Worm (Caenorhabditis elegans) whole organism, young adult: ENCODE measurements around the gene eak-7.
A peak's percentile ranks its signal among the peaks of the same experiment; 100 is the strongest.

Experiments
- B0261.1 ChIP-seq: sonication (generic microtip); optimal IDR thresholded peaks from 2 replicates; lab custom pipeline; 2016; ENCODE audit warnings: mild to moderate bottlenecking, missing genetic modification characterization, moderate library complexity, missing compliant biosample characterization
- B0336.3 ChIP-seq: fragments of 200-800 bp; sonication (Bioruptor generic); IDR thresholded peaks from 2 replicates; pipeline ENCODE4 v1.3.6; 2022; ENCODE audit warnings: missing genetic modification characterization, missing compliant biosample characterization
- C17E4.6 ChIP-seq: fragments of 200-800 bp; sonication (Bioruptor generic); IDR thresholded peaks from 2 replicates; pipeline ENCODE4 v1.3.6; 2022; ENCODE audit warnings: missing genetic modification reagents, missing genetic modification characterization, missing compliant biosample characterization
- F22D6.2 ChIP-seq: sonication (generic microtip); optimal IDR thresholded peaks from 2 replicates; lab custom pipeline; 2016; ENCODE audit warnings: mild to moderate bottlenecking, missing genetic modification characterization, missing compliant biosample characterization
- F39B2.1 ChIP-seq: fragments of 200-800 bp; sonication (Bioruptor generic); IDR thresholded peaks from 2 replicates; pipeline ENCODE4 v1.3.6; 2022; ENCODE audit warnings: missing genetic modification reagents, missing genetic modification characterization, missing compliant biosample characterization
- F49E8.2 ChIP-seq: sonication (generic microtip); optimal IDR thresholded peaks from 3 replicates; lab custom pipeline; 2017; ENCODE audit warnings: missing genetic modification characterization, mild to moderate bottlenecking, missing compliant biosample characterization, antibody characterized with exemption, moderate library complexity; ENCODE audit not compliant: insufficient read depth
- F52B5.7 ChIP-seq: sonication (generic microtip); optimal IDR thresholded peaks from 2 replicates; lab custom pipeline; 2016; ENCODE audit warnings: mild to moderate bottlenecking, missing genetic modification characterization, missing compliant biosample characterization
- F57C9.4 ChIP-seq: sonication (generic microtip); optimal IDR thresholded peaks from 2 replicates; lab custom pipeline; 2017; ENCODE audit warnings: mild to moderate bottlenecking, missing genetic modification characterization, missing compliant biosample characterization
- T26A5.8 ChIP-seq: sonication (generic microtip); optimal IDR thresholded peaks from 2 replicates; lab custom pipeline; 2016; ENCODE audit warnings: missing genetic modification characterization, missing compliant biosample characterization
- Y53F4B.3 ChIP-seq: fragments of 200-800 bp; sonication (Bioruptor generic); IDR thresholded peaks from 2 replicates; pipeline ENCODE4 v1.3.6; 2022; ENCODE audit warnings: missing genetic modification reagents, missing genetic modification characterization, missing compliant biosample characterization
- Y53G8AR.9 ChIP-seq: fragments of 200-800 bp; sonication (Bioruptor generic); conservative IDR thresholded peaks from 2 replicates; pipeline ENCODE4 v1.3.6; 2022; ENCODE audit warnings: missing genetic modification reagents, missing genetic modification characterization, missing compliant biosample characterization
- Y56A3A.18 ChIP-seq: fragments of 200-800 bp; sonication (Bioruptor generic); IDR thresholded peaks from 2 replicates; pipeline ENCODE4 v1.3.6; 2022; ENCODE audit warnings: missing genetic modification reagents, missing genetic modification characterization, missing compliant biosample characterization
- Y67H2A.10 ChIP-seq: fragments of 200-800 bp; sonication (Bioruptor generic); conservative IDR thresholded peaks from 2 replicates; pipeline ENCODE4 v1.3.6; 2022; ENCODE audit warnings: missing genetic modification reagents, missing genetic modification characterization, missing compliant biosample characterization
- aptf-2 ChIP-seq: fragments of 200-800 bp; sonication (Bioruptor generic); conservative IDR thresholded peaks from 2 replicates; pipeline ENCODE4 v1.3.6; 2022; ENCODE audit warnings: missing genetic modification reagents, missing genetic modification characterization, missing compliant biosample characterization
- atf-7 ChIP-seq: sonication (generic microtip); optimal IDR thresholded peaks from 2 replicates; lab custom pipeline; 2017; ENCODE audit warnings: mild to moderate bottlenecking, missing genetic modification characterization, missing compliant biosample characterization
- athp-1 ChIP-seq: sonication (generic microtip); optimal IDR thresholded peaks from 2 replicates; lab custom pipeline; 2017; ENCODE audit warnings: mild to moderate bottlenecking, missing genetic modification characterization, missing compliant biosample characterization
- attf-6 ChIP-seq: fragments of 200-800 bp; sonication (Bioruptor generic); IDR thresholded peaks from 2 replicates; pipeline ENCODE4 v1.3.6; 2022; ENCODE audit warnings: missing genetic modification reagents, missing genetic modification characterization, missing compliant biosample characterization
- bed-1 ChIP-seq: fragments of 200-800 bp; sonication (Bioruptor generic); IDR thresholded peaks from 2 replicates; pipeline ENCODE4 v1.3.6; 2022; ENCODE audit warnings: missing genetic modification reagents, missing genetic modification characterization, missing compliant biosample characterization
- chd-7 ChIP-seq: sonication (generic microtip); optimal IDR thresholded peaks from 2 replicates; lab custom pipeline; 2016; ENCODE audit warnings: mild to moderate bottlenecking, missing genetic modification characterization, moderate library complexity, missing compliant biosample characterization
- dpl-1 ChIP-seq: fragments of 150-350 bp; optimal IDR thresholded peaks from 2 replicates; lab custom pipeline; 2014; ENCODE audit warnings: missing biosample characterization, missing genetic modification reagents, missing genetic modification characterization
- egrh-3 ChIP-seq: fragments of 200-800 bp; sonication (Bioruptor generic); IDR thresholded peaks from 2 replicates; pipeline ENCODE4 v1.3.6; 2022; ENCODE audit warnings: missing genetic modification reagents, missing genetic modification characterization, missing compliant biosample characterization
- ekl-4 ChIP-seq: fragments of 200-800 bp; sonication (Bioruptor generic); IDR thresholded peaks from 2 replicates; pipeline ENCODE4 v1.3.6; 2022; ENCODE audit warnings: missing genetic modification reagents, missing genetic modification characterization, missing compliant biosample characterization
- gei-17 ChIP-seq: fragments of 200-800 bp; sonication (Bioruptor generic); optimal IDR thresholded peaks from 2 replicates; lab custom pipeline; 2018; ENCODE audit warnings: mild to moderate bottlenecking, missing genetic modification characterization, missing compliant biosample characterization
- hlh-26 ChIP-seq: fragments of 200-800 bp; sonication (Bioruptor generic); conservative IDR thresholded peaks from 2 replicates; pipeline ENCODE4 v1.3.6; 2022; ENCODE audit warnings: missing genetic modification reagents, missing genetic modification characterization, missing compliant biosample characterization
- hrde-1 ChIP-seq: sonication (generic microtip); optimal IDR thresholded peaks from 2 replicates; lab custom pipeline; 2016; ENCODE audit warnings: missing genetic modification characterization, mild to moderate bottlenecking, missing compliant biosample characterization, moderate library complexity, missing genotype, missing genetic modification reagents, borderline replicate concordance
- hsf-1 ChIP-seq: fragments of 200-800 bp; sonication (Bioruptor generic); IDR thresholded peaks from 2 replicates; pipeline ENCODE4 v1.3.6; 2022; ENCODE audit warnings: missing genetic modification reagents, missing genetic modification characterization, missing compliant biosample characterization
- lin-54 ChIP-seq: fragments of 200-800 bp; sonication (Bioruptor generic); optimal IDR thresholded peaks from 2 replicates; lab custom pipeline; 2018; ENCODE audit warnings: mild to moderate bottlenecking, missing genetic modification characterization, missing compliant biosample characterization
- lir-1 ChIP-seq: fragments of 200-800 bp; sonication (Bioruptor generic); conservative IDR thresholded peaks from 2 replicates; pipeline ENCODE4 v1.3.6; 2022; ENCODE audit warnings: missing genetic modification reagents, missing genetic modification characterization, missing compliant biosample characterization
- madf-6 ChIP-seq: fragments of 200-800 bp; sonication (Bioruptor generic); IDR thresholded peaks from 2 replicates; pipeline ENCODE4 v1.3.6; 2022; ENCODE audit warnings: missing genetic modification reagents, missing genetic modification characterization, missing compliant biosample characterization
- madf-8 ChIP-seq: fragments of 200-800 bp; sonication (Bioruptor generic); conservative IDR thresholded peaks from 2 replicates; pipeline ENCODE4 v1.3.6; 2022; ENCODE audit warnings: missing genetic modification reagents, missing genetic modification characterization, missing compliant biosample characterization
- mel-28 ChIP-seq: sonication (generic microtip); optimal IDR thresholded peaks from 2 replicates; lab custom pipeline; 2016; ENCODE audit warnings: borderline replicate concordance, mild to moderate bottlenecking, missing genetic modification characterization, missing compliant biosample characterization
- mes-4 ChIP-seq: sonication (generic microtip); optimal IDR thresholded peaks from 2 replicates; lab custom pipeline; 2016; ENCODE audit warnings: missing genotype, missing genetic modification characterization, missing compliant biosample characterization
- nfya-1 ChIP-seq: sonication (generic microtip); optimal IDR thresholded peaks from 2 replicates; lab custom pipeline; 2017; ENCODE audit warnings: antibody characterized with exemption, missing compliant biosample characterization, missing genetic modification characterization, borderline replicate concordance; ENCODE audit not compliant: insufficient read depth
- nhr-27 ChIP-seq: fragments of 200-800 bp; sonication (Bioruptor generic); optimal IDR thresholded peaks from 2 replicates; lab custom pipeline; 2018; ENCODE audit warnings: mild to moderate bottlenecking, missing genetic modification characterization, moderate library complexity, missing compliant biosample characterization
- pha-4 ChIP-seq: fragments of 150-350 bp; sonication (generic microtip); optimal IDR thresholded peaks from 2 replicates; lab custom pipeline; 2014; ENCODE audit warnings: missing biosample characterization, missing genetic modification reagents, missing genetic modification characterization
- repo-1 ChIP-seq: sonication (generic microtip); optimal IDR thresholded peaks from 2 replicates; lab custom pipeline; 2017; ENCODE audit warnings: mild to moderate bottlenecking, missing genetic modification characterization, missing compliant biosample characterization
- sdz-38 ChIP-seq: sonication (generic microtip); optimal IDR thresholded peaks from 2 replicates; lab custom pipeline; 2016; ENCODE audit warnings: missing genotype, missing genetic modification characterization, missing compliant biosample characterization
- sea-2 ChIP-seq: fragments of 200-800 bp; sonication (Bioruptor generic); IDR thresholded peaks from 2 replicates; pipeline ENCODE4 v1.3.6; 2022; ENCODE audit warnings: missing genetic modification characterization, missing compliant biosample characterization
- sptf-2 ChIP-seq: fragments of 200-800 bp; sonication (Bioruptor generic); optimal IDR thresholded peaks from 2 replicates; lab custom pipeline; 2018; ENCODE audit warnings: mild to moderate bottlenecking, missing genetic modification characterization, missing compliant biosample characterization
- unc-130 ChIP-seq: sonication (generic microtip); optimal IDR thresholded peaks from 2 replicates; lab custom pipeline; 2016; ENCODE audit warnings: missing genetic modification reagents, missing genetic modification characterization, missing compliant biosample characterization
- unc-62 ChIP-seq: fragments of 150-350 bp; optimal IDR thresholded peaks from 2 replicates; lab custom pipeline; 2014; ENCODE audit warnings: missing biosample characterization, missing genetic modification reagents, missing genetic modification characterization
- xnd-1 ChIP-seq: sonication (generic microtip); optimal IDR thresholded peaks from 2 replicates; lab custom pipeline; 2016; ENCODE audit warnings: missing genotype, missing genetic modification reagents, missing genetic modification characterization, missing compliant biosample characterization
- zfh-2 ChIP-seq: fragments of 200-800 bp; sonication (Bioruptor generic); conservative IDR thresholded peaks from 2 replicates; pipeline ENCODE4 v1.3.6; 2022; ENCODE audit warnings: missing genetic modification reagents, missing genetic modification characterization, missing compliant biosample characterization

The eak-7 gene

DNA sequence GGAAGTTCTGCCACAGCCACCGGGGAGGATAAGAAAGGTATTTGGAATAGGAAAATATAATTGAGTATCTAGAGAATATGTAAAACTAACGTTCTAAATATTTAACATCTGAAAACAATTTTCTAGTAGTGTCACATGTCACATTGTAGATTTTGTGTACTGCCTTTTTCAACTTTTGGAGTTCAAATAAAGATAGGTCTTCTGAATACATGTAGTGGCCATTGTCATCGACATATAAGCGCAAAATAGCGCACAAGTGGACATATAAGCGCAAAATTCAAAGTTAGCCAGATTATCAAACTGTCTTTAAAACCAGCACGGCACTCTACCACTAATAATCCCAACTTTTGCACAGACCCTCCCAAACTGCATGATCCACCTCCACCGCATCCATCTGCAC is 8.5 kb upstream of the eak-7 start:
- TF ChIP-seq B0261.1 (no peak), F57C9.4 (no peak), lir-1 (GFP tag; lab: Robert Waterston, UW) (no peak), Y53F4B.3 (GFP tag; lab: Robert Waterston, UW) (no peak), C17E4.6 (GFP tag; lab: Robert Waterston, UW) (no peak), xnd-1 (tag; lab: Kevin White, UChicago) (no peak), unc-62 (GFP tag; lab: Kevin White, UChicago) (no peak), sdz-38 (tag; lab: Kevin White, UChicago) (no peak), dpl-1 (GFP tag; lab: Kevin White, UChicago) (no peak), F22D6.2 (tag; lab: Kevin White, UChicago) (no peak), Y56A3A.18 (GFP tag; lab: Robert Waterston, UW) (no peak), lin-54 (no peak), Y67H2A.10 (no peak), aptf-2 (GFP tag; lab: Robert Waterston, UW) (no peak), pha-4 (no peak), sea-2 (GFP tag; lab: Robert Waterston, UW) (no peak), egrh-3 (GFP tag; lab: Robert Waterston, UW) (no peak), zfh-2 (GFP tag; lab: Robert Waterston, UW) (no peak), bed-1 (GFP tag; lab: Robert Waterston, UW) (no peak), atf-7 (tag; lab: Kevin White, UChicago) (no peak)
- TF ChIP-seq, all 124 proteins: peak for 0

DNA sequence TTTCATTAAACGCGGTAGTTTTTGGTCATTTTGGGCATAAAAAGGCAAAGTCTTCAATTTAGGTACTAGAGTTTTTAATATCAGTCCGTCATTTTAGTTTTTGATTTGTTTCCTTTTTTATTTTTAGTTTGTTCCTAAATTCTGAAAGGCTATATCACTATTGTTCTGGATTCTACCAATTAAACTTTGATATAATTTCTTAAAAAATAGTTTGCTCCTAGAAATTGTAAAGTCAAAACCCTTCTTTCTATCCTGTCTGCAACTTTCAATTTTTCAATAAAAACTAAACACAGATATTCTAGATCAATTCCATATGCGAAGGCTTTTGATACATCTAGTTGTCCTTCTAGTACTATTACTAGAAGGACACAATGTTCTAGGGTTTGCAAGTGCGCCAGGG is 7.3 kb upstream of the eak-7 start, which contains the start of gene K08E7.5:
K08E7.5 (plus strand) TSS at position 301 of the 400 bp plus-strand sequence.
- no peak for TF ChIP-seq T26A5.8 (tag; lab: Kevin White, UChicago)
- TF ChIP-seq sptf-2 = no peak
- no peak for TF ChIP-seq madf-8 (GFP tag; lab: Robert Waterston, UW)
- TF ChIP-seq F39B2.1 (GFP tag; lab: Robert Waterston, UW) = no peak
- no peak for TF ChIP-seq B0261.1
- no peak for TF ChIP-seq Y53G8AR.9 (GFP tag; lab: Robert Waterston, UW)

DNA sequence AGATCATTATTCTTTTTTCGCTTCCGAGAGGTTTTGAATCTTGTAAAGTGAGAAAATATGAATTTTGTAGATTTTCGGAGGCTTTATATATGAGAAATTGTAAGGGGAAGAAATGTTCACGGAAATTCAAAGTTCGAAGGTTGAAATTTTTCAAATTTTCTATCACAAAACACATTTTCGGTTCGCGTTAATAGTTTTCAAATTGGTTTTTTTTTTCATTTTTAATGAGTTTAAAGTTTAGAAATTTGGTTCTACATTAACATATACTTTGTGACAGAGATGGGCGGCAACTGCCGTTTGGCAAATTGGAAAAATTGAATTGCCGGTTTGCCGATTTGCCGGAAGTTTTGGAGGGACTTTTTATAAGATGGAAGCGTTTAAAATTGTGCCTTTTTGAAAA is 5.3 kb upstream of the eak-7 start, which contains the start of gene K08E7.4:
K08E7.4 (minus strand) TSS at position 101 of the 400 bp plus-strand sequence.
- TF ChIP-seq nhr-27 (no peak), aptf-2 (GFP tag; lab: Robert Waterston, UW) (no peak), sea-2 (GFP tag; lab: Robert Waterston, UW) (no peak), F49E8.2 (tag; lab: Kevin White, UChicago) (no peak), pha-4 (no peak)

DNA sequence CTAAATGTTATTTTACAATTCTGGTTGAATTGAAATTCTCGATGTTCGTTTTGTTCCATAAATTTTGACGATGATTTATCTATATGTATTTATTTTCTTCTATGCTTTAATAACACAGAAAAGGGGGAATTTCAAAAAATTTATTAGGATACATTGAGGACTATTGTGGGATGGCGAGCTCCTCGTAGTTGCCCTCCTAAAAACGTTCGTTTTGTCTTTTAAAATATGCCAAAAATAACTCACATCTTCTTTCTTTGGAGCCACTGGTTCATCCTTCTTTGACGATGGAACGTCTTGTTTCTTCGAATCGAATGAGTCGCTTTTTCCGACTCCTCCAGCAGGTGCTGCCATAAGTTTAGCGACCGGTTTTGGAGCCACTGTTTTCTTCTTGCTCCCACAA is 4.8 kb upstream of the eak-7 start:
- TF ChIP-seq chd-7 (tag; lab: Kevin White, UChicago) = no peak
- peak; percentile 1 for TF ChIP-seq atf-7 (tag; lab: Kevin White, UChicago)
- peak; percentile 65 for TF ChIP-seq madf-6 (GFP tag; lab: Robert Waterston, UW)
- 0 out of 2 replicates have a peak, but pooled peaks have one; percentile 47 for TF ChIP-seq Y56A3A.18 (GFP tag; lab: Robert Waterston, UW)
- TF ChIP-seq sptf-2 = no peak
- peak; percentile 1 for TF ChIP-seq T26A5.8 (tag; lab: Kevin White, UChicago)
- TF ChIP-seq nfya-1 (tag; lab: Kevin White, UChicago) = no peak
- TF ChIP-seq hlh-26 (GFP tag; lab: Robert Waterston, UW) = no peak
- no peak for TF ChIP-seq mel-28 (tag; lab: Kevin White, UChicago)
- peak; percentile 57 for TF ChIP-seq ekl-4
- peak; percentile 38 for TF ChIP-seq F52B5.7 (tag; lab: Kevin White, UChicago)
- peak; percentile 54; the same call in 1 of the 2 replicates for TF ChIP-seq C17E4.6 (GFP tag; lab: Robert Waterston, UW)
- peak; percentile 61 for TF ChIP-seq hrde-1 (tag; lab: Kevin White, UChicago)
- peak; percentile 62 for TF ChIP-seq hsf-1 (GFP tag; lab: Robert Waterston, UW)
- TF ChIP-seq athp-1 (tag; lab: Kevin White, UChicago) = peak; percentile 45
- TF ChIP-seq F49E8.2 (tag; lab: Kevin White, UChicago) = peak; percentile 61
- 0 out of 2 replicates have a peak, but pooled peaks have one; percentile 41 for TF ChIP-seq attf-6 (GFP tag; lab: Robert Waterston, UW)
- TF ChIP-seq mes-4 (tag; lab: Kevin White, UChicago) = peak; percentile 30
- TF ChIP-seq repo-1 (tag; lab: Kevin White, UChicago) = peak; percentile 53
- peak; percentile 33 for TF ChIP-seq unc-130 (GFP tag; lab: Kevin White, UChicago)
- TF ChIP-seq lin-54 = peak; percentile 7
- peak; percentile 66 for TF ChIP-seq B0336.3 (GFP tag; lab: Robert Waterston, UW)
- no peak for TF ChIP-seq gei-17 (GFP tag; lab: Kevin White, UChicago)
- TF ChIP-seq, all 124 proteins: peak for 17
